Worm (Caenorhabditis elegans) whole organism, L2 larva: ENCODE data around the gene srd-36.

Experiments used
- ZK546.5 ChIP-seq: sonication (generic microtip); optimal IDR thresholded peaks from 2 replicates; lab custom pipeline; 2017; ENCODE audit warnings: missing biosample characterization, missing genetic modification characterization
- ama-1 ChIP-seq: fragments of 150-350 bp; optimal IDR thresholded peaks from 2 replicates; lab custom pipeline; 2018; ENCODE audit warnings: inconsistent platforms
- blmp-1 ChIP-seq: sonication (generic microtip); optimal IDR thresholded peaks from 2 replicates; lab custom pipeline; 2017; ENCODE audit warnings: missing genetic modification characterization, mild to moderate bottlenecking, missing compliant biosample characterization, antibody characterized with exemption, moderate library complexity; ENCODE audit not compliant: insufficient read depth
- egl-27 ChIP-seq: sonication (generic microtip); optimal IDR thresholded peaks from 3 replicates; lab custom pipeline; 2017; ENCODE audit warnings: missing biosample characterization, missing genetic modification reagents, missing genetic modification characterization
- elt-3 ChIP-seq: sonication (generic microtip); optimal IDR thresholded peaks from 2 replicates; lab custom pipeline; 2017; ENCODE audit warnings: missing biosample characterization, missing genetic modification characterization
- fos-1 ChIP-seq: fragments of 150-350 bp; optimal IDR thresholded peaks from 2 replicates; lab custom pipeline; 2014; ENCODE audit warnings: missing biosample characterization, missing genetic modification characterization
- lsy-2 ChIP-seq, 2 experiments: fragments of 150-350 bp in 1 of 2; sonication (generic microtip) in 1 of 2; optimal IDR thresholded peaks; 2 replicates each; lab custom pipeline; 2014 to 2017; ENCODE audit warnings: missing biosample characterization in 2 of 2, missing genetic modification characterization in 2 of 2
- nhr-11 ChIP-seq: fragments of 150-350 bp; optimal IDR thresholded peaks from 2 replicates; lab custom pipeline; 2014; ENCODE audit warnings: missing biosample characterization, missing genetic modification characterization
- nhr-129 ChIP-seq: fragments of 150-350 bp; optimal IDR thresholded peaks from 2 replicates; lab custom pipeline; 2014; ENCODE audit warnings: missing biosample characterization, missing genetic modification characterization
- snpc-4 ChIP-seq: fragments of 150-350 bp; optimal IDR thresholded peaks from 2 replicates; lab custom pipeline; 2014; ENCODE audit warnings: missing biosample characterization, missing genetic modification characterization
- unc-39 ChIP-seq: fragments of 150-350 bp; optimal IDR thresholded peaks from 2 replicates; lab custom pipeline; 2014; ENCODE audit warnings: missing biosample characterization, missing genetic modification characterization

ce11 chrX:13284618-13285017 lies 10.0 kb downstream of the srd-36 start:
- TF ChIP-seq lsy-2 (tag; optimal IDR thresholded peaks at IDR 0.05; lab: Kevin White, UChicago): no peak
- no peak for TF ChIP-seq nhr-129 (tag; lab: Kevin White, UChicago)
- no peak for TF ChIP-seq unc-39 (tag; lab: Kevin White, UChicago)
- no peak for TF ChIP-seq ZK546.5 (tag; lab: Kevin White, UChicago)
- no peak for TF ChIP-seq blmp-1 (tag; lab: Kevin White, UChicago)
- no peak for TF ChIP-seq fos-1 (tag; lab: Kevin White, UChicago)
- TF ChIP-seq elt-3 (tag; lab: Kevin White, UChicago): no peak
- TF ChIP-seq egl-27 (tag; lab: Kevin White, UChicago): no peak
- TF ChIP-seq ama-1: no peak
- no peak for TF ChIP-seq snpc-4 (tag; lab: Kevin White, UChicago)
- no peak for TF ChIP-seq nhr-11 (tag; lab: Kevin White, UChicago)
